Fruit fly (Drosophila melanogaster): ENCODE measurements around the gene CG17186.

Gene CG17186

dm6 chr3R:19877427-19878076, at the start of gene CG17186, which contains the start of gene Arc42 (continued):
- no peak for TF ChIP-seq Hr78 (GFP tag; optimal IDR thresholded peaks at IDR 0.05)
- TF ChIP-seq hbn (GFP tag; IDR thresholded peaks at IDR 0.05; ENCODE audit: partially characterized antibody), result no peak
- no peak for TF ChIP-seq gcm (GFP tag; optimal IDR thresholded peaks at IDR 0.05)
- no peak for TF ChIP-seq Dref (GFP tag; IDR thresholded peaks at IDR 0.05)
- TF ChIP-seq CG32772 (GFP tag; IDR thresholded peaks at IDR 0.05), result no peak
- no peak for TF ChIP-seq zfh2 (GFP tag; optimal IDR thresholded peaks at IDR 0.05)
- TF ChIP-seq gt (GFP tag; IDR thresholded peaks at IDR 0.05), result no peak
- TF ChIP-seq Dbx (GFP tag; IDR thresholded peaks at IDR 0.05), result no peak
- TF ChIP-seq eve (GFP tag; optimal IDR thresholded peaks at IDR 0.05), result no peak
- no peak for TF ChIP-seq nerfin-2 (GFP tag; IDR thresholded peaks at IDR 0.05; ENCODE audit: partially characterized antibody)
- TF ChIP-seq cwo (GFP tag; optimal IDR thresholded peaks at IDR 0.05), result no peak
- TF ChIP-seq Side (GFP tag; optimal IDR thresholded peaks at IDR 0.05), result no peak
- no peak for TF ChIP-seq Fer1 (GFP tag; optimal IDR thresholded peaks at IDR 0.05)
- no peak for TF ChIP-seq CG31388 (GFP tag; optimal IDR thresholded peaks at IDR 0.05)
- no peak for TF ChIP-seq CG31224 (GFP tag; IDR thresholded peaks at IDR 0.05)
- TF ChIP-seq gro (GFP tag; optimal IDR thresholded peaks at IDR 0.05), result no peak
- no peak for TF ChIP-seq Ada2b (GFP tag; IDR thresholded peaks at IDR 0.05)
- no peak for TF ChIP-seq CG11085 (GFP tag; IDR thresholded peaks at IDR 0.05)
- TF ChIP-seq D19B (GFP tag; optimal IDR thresholded peaks at IDR 0.05), result no peak
- TF ChIP-seq repo (GFP tag; optimal IDR thresholded peaks at IDR 0.05), result no peak
- no peak for TF ChIP-seq BtbVII (GFP tag; optimal IDR thresholded peaks at IDR 0.05)
- no peak for TF ChIP-seq ERR (GFP tag; optimal IDR thresholded peaks at IDR 0.05)
- TF ChIP-seq aop (GFP tag; IDR thresholded peaks at IDR 0.05), result no peak
- no peak for TF ChIP-seq Eip74EF (GFP tag; optimal IDR thresholded peaks at IDR 0.05)
- TF ChIP-seq CG11696 (GFP tag; IDR thresholded peaks at IDR 0.05), result no peak
- TF ChIP-seq Lpt (GFP tag; optimal IDR thresholded peaks at IDR 0.05), result no peak
- no peak for TF ChIP-seq CG4707 (GFP tag; optimal IDR thresholded peaks at IDR 0.05)
- TF ChIP-seq Doc3 (GFP tag; IDR thresholded peaks at IDR 0.05; ENCODE audit: partially characterized antibody), result no peak
- no peak for TF ChIP-seq CG15479 (GFP tag; optimal IDR thresholded peaks at IDR 0.05)
- TF ChIP-seq psq (GFP tag; optimal IDR thresholded peaks at IDR 0.05), result no peak
- TF ChIP-seq ATbp (GFP tag; optimal IDR thresholded peaks at IDR 0.05), result no peak
- no peak for TF ChIP-seq Gug (GFP tag; IDR thresholded peaks at IDR 0.05)
- no peak for TF ChIP-seq CG7745 (tag; optimal IDR thresholded peaks at IDR 0.05)
- TF ChIP-seq sisA (GFP tag; IDR thresholded peaks at IDR 0.05), result no peak
- no peak for TF ChIP-seq ham (GFP tag; IDR thresholded peaks at IDR 0.05)
- peak; percentile 71 for TF ChIP-seq pzg (GFP tag; optimal IDR thresholded peaks at IDR 0.05)
- TF ChIP-seq CG7839 (tag; optimal IDR thresholded peaks at IDR 0.05), result no peak
- TF ChIP-seq CG6854 (GFP tag; optimal IDR thresholded peaks at IDR 0.05), result no peak
- no peak for TF ChIP-seq toy (GFP tag; IDR thresholded peaks at IDR 0.05)
- no peak for TF ChIP-seq CG4328 (GFP tag; optimal IDR thresholded peaks at IDR 0.05)
- no peak for TF ChIP-seq E2f1 (GFP tag; IDR thresholded peaks at IDR 0.05)
- peak; percentile 11 for TF ChIP-seq Dip3 (GFP tag; optimal IDR thresholded peaks at IDR 0.05)
- peak; percentile 76 for TF ChIP-seq Dp (GFP tag; optimal IDR thresholded peaks at IDR 0.05)
- TF ChIP-seq Ssrp (tag; optimal IDR thresholded peaks at IDR 0.05), result no peak
- TF ChIP-seq CG12104 (GFP tag; optimal IDR thresholded peaks at IDR 0.05), result no peak
- TF ChIP-seq CG15696 (tag; optimal IDR thresholded peaks at IDR 0.05), result no peak
- no peak for TF ChIP-seq CG3995 (GFP tag; optimal IDR thresholded peaks at IDR 0.05)
- no peak for TF ChIP-seq CG16863 (GFP tag; optimal IDR thresholded peaks at IDR 0.05)
- no peak for TF ChIP-seq CG7786 (GFP tag; optimal IDR thresholded peaks at IDR 0.05)
- no peak for TF ChIP-seq TFAM (GFP tag; optimal IDR thresholded peaks at IDR 0.05)
- TF ChIP-seq gsb-n (tag; optimal IDR thresholded peaks at IDR 0.05), result peak; percentile 29

All from whole organism, embryonic.